Worm (Caenorhabditis elegans): ENCODE results near the gene ZC155.2.

ZC155.2 gene

DNA sequence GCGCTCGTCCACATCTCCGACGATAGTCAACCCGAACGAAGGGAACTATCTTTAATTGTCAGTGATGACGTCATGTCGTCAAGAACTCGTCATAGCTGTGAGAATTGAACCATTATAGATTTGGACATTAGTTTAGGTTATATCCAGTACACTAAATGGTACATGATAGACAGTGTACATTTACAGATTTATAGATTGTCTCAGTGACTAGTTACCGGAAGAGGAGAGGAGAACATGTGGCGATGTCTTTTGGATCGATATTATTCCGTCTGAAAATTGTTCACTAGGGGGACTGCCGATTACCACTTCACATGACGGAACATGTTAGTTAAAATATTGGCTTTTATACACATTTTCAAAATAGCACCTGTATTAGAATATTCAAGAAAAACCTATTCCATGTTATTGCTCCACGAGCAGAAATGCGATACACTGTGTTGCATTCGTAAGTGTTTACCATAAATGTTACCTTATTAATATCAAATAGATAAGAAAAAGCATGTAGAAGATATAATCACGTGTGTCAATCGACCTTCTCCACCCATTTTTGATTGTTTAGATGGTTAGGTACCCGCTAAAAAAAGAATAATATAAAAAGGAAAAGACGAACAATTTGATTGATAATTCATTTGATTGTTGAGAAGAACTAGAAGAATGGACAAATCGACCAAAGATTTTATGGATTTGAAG lies 48.6 kb downstream of the ZC155.2 start, which contains the start of gene ZC395.5:
TSS of gene ZC395.5 (plus strand) at position 632 of the 690 bp plus-strand sequence.
- no peak for TF ChIP-seq ceh-82 (tag; optimal IDR thresholded peaks at IDR 0.05)
- TF ChIP-seq gmeb-1 (tag; optimal IDR thresholded peaks at IDR 0.05), result peak; percentile 59
- TF ChIP-seq crh-2 (tag; optimal IDR thresholded peaks at IDR 0.05), result peak; percentile 28

DNA sequence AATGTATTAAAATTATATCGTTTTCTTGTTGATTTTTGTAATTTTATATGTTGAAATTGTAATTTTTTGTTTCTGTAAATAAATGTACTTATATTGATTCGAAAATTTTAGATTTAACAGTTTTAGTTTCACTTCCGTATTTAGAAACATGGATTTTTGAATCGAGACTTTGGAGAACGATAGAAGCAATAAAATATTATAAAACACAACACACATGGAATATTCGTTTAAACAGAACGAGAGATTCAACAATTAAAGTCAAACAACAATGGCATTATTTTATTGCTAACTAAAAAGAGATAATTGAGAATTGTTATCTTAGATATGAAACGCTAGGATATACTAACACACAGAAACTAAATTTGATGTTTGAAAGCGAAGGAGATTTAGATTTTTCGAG lies 49.7 kb downstream of the ZC155.2 start:
- TF ChIP-seq lin-39 (tag; optimal IDR thresholded peaks at IDR 0.05), result no peak
- TF ChIP-seq unc-39 (tag; optimal IDR thresholded peaks at IDR 0.05), result no peak
- TF ChIP-seq Y55F3AM.14 (GFP tag; optimal IDR thresholded peaks at IDR 0.05), result no peak
- TF ChIP-seq peb-1 (tag; optimal IDR thresholded peaks at IDR 0.05), result no peak
- TF ChIP-seq ztf-1 (GFP tag; conservative IDR thresholded peaks at IDR 0.05), result no peak
- no peak for TF ChIP-seq ZK546.5 (tag; optimal IDR thresholded peaks at IDR 0.05)
- TF ChIP-seq nhr-237 (tag; optimal IDR thresholded peaks at IDR 0.05), result no peak
- no peak for TF ChIP-seq alr-1 (tag; optimal IDR thresholded peaks at IDR 0.05)
- TF ChIP-seq nhr-21 (tag; optimal IDR thresholded peaks at IDR 0.05), result no peak
